Fruit fly (Drosophila melanogaster) whole organism, pupa: Measurements from ENCODE around the gene Pdhb.

Experiments used
- CG12605 ChIP-seq: fragments of 200-800 bp; sonication (Bioruptor generic); IDR thresholded peaks from 2 replicates; pipeline ENCODE4 v1.3.6; 2022; ENCODE audit warnings: missing biosample characterization, missing genetic modification characterization
- CG34367 ChIP-seq: fragments of 200-800 bp; sonication (Bioruptor generic); optimal IDR thresholded peaks from 2 replicates; lab custom pipeline; 2018; ENCODE audit warnings: missing biosample characterization, mild to moderate bottlenecking, missing genetic modification characterization
- CG4496 ChIP-seq: fragments of 200-800 bp; sonication (Bioruptor generic); IDR thresholded peaks from 3 replicates; pipeline ENCODE4 v1.3.6; 2022; ENCODE audit warnings: missing biosample characterization, missing genetic modification characterization
- CG8159 ChIP-seq: fragments of 200-800 bp; sonication (Bioruptor generic); optimal IDR thresholded peaks from 3 replicates; lab custom pipeline; 2018; ENCODE audit warnings: missing biosample characterization, mild to moderate bottlenecking, missing genetic modification characterization, moderate library complexity
- CG8301 ChIP-seq: fragments of 200-800 bp; sonication (Bioruptor generic); optimal IDR thresholded peaks from 2 replicates; lab custom pipeline; 2018; ENCODE audit warnings: missing biosample characterization, mild to moderate bottlenecking, missing genetic modification characterization
- CG9948 ChIP-seq: fragments of 200-800 bp; sonication (Bioruptor generic); optimal IDR thresholded peaks from 2 replicates; lab custom pipeline; 2018; ENCODE audit warnings: missing biosample characterization, mild to moderate bottlenecking, missing genetic modification characterization, moderate library complexity
- D1 ChIP-seq: fragments of 200-800 bp; sonication (Bioruptor generic); optimal IDR thresholded peaks from 2 replicates; lab custom pipeline; 2018; ENCODE audit warnings: missing biosample characterization, mild to moderate bottlenecking, missing genetic modification characterization, moderate library complexity
- EcR ChIP-seq: fragments of 200-800 bp; sonication (Bioruptor generic); optimal IDR thresholded peaks from 3 replicates; lab custom pipeline; 2019; ENCODE audit warnings: missing biosample characterization, missing genetic modification characterization, mild to moderate bottlenecking, moderate library complexity, missing genetic modification reagents
- Pif1A ChIP-seq: fragments of 200-800 bp; sonication (Bioruptor generic); optimal IDR thresholded peaks from 3 replicates; lab custom pipeline; 2016; ENCODE audit warnings: missing biosample characterization, missing genetic modification characterization
- Pif1B ChIP-seq: fragments of 200-800 bp; sonication (Bioruptor generic); optimal IDR thresholded peaks from 3 replicates; lab custom pipeline; 2016; ENCODE audit warnings: missing biosample characterization, missing genetic modification characterization
- fd96Ca ChIP-seq: fragments of 200-800 bp; sonication (Bioruptor generic); IDR thresholded peaks from 3 replicates; pipeline ENCODE4 v1.3.6; 2022; ENCODE audit warnings: missing biosample characterization, missing genetic modification characterization
- rn ChIP-seq: fragments of 200-800 bp; sonication (Bioruptor generic); IDR thresholded peaks from 2 replicates; pipeline ENCODE4 v1.3.6; 2022; ENCODE audit warnings: missing biosample characterization, missing genetic modification characterization

DNA sequence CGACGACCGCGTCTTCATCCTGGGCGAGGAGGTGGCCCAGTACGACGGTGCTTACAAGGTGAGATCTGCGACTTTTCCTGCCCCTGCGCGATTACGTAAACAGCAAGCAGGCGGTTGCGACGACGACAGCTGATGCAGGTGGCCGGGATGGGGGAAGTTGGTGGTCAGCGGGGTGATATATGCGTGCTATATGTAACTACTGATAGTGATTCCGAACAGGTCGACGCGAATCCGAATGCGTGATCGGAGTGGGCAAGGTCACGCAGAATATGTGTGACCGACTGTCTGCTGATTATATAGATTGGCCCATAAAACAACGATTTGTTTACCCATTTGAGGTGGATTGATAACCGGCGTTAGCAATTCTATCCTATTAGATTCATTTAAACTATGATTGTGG, 521 bp downstream of the Pdhb start:
- no peak for TF ChIP-seq fd96Ca (GFP tag; lab: Robert Waterston, UW)
- no peak for TF ChIP-seq Pif1B (GFP tag; lab: Kevin White, UChicago)
- TF ChIP-seq CG9948 (tag; lab: Kevin White, UChicago), result no peak
- no peak for TF ChIP-seq CG4496 (GFP tag; lab: Robert Waterston, UW)
- no peak for TF ChIP-seq CG12605 (GFP tag; lab: Robert Waterston, UW)
- TF ChIP-seq D1 (tag; lab: Kevin White, UChicago), result no peak
- TF ChIP-seq Pif1A (GFP tag; lab: Kevin White, UChicago), result no peak
- no peak for TF ChIP-seq CG8301 (tag; lab: Kevin White, UChicago)
- TF ChIP-seq EcR (GFP tag; lab: Kevin White, UChicago), result no peak
- no peak for TF ChIP-seq CG8159 (tag; lab: Kevin White, UChicago)
- no peak for TF ChIP-seq CG34367 (tag; lab: Kevin White, UChicago)
- TF ChIP-seq rn (GFP tag; lab: Robert Waterston, UW), result no peak
